Worm (Caenorhabditis elegans) whole organism, L1 larva: ENCODE data around the gene nhr-253.

Experiments
- C34B4.2 ChIP-seq: sonication (generic microtip); optimal IDR thresholded peaks from 2 replicates; lab custom pipeline; 2017; ENCODE audit warnings: mild to moderate bottlenecking, missing genetic modification characterization, missing compliant biosample characterization
- Y116A8C.19 ChIP-seq: sonication (generic microtip); optimal IDR thresholded peaks from 2 replicates; lab custom pipeline; 2016; ENCODE audit warnings: missing compliant biosample characterization, missing genetic modification characterization, borderline replicate concordance
- alr-1 ChIP-seq: fragments of 200-800 bp; sonication (Bioruptor generic); optimal IDR thresholded peaks from 2 replicates; lab custom pipeline; 2018; ENCODE audit warnings: borderline replicate concordance, mild to moderate bottlenecking, missing genetic modification characterization, missing compliant biosample characterization
- aly-2 ChIP-seq: fragments of 150-350 bp; optimal IDR thresholded peaks from 2 replicates; lab custom pipeline; 2014; ENCODE audit warnings: missing biosample characterization, missing genetic modification characterization
- ama-1 ChIP-seq: fragments of 150-350 bp; optimal IDR thresholded peaks from 2 replicates; lab custom pipeline; 2014
- blmp-1 ChIP-seq: fragments of 150-350 bp; optimal IDR thresholded peaks from 2 replicates; lab custom pipeline; 2014; ENCODE audit warnings: missing biosample characterization, missing genetic modification characterization
- ceh-82 ChIP-seq, 3 experiments: fragments of 150-350 bp in 1 of 3; sonication (generic microtip) in 2 of 3; optimal IDR thresholded peaks; 2 replicates each; lab custom pipeline; 2014 to 2017; ENCODE audit warnings: missing biosample characterization in 3 of 3, missing genetic modification characterization in 3 of 3
- ceh-90 ChIP-seq: sonication (generic microtip); optimal IDR thresholded peaks from 2 replicates; lab custom pipeline; 2016; ENCODE audit warnings: missing genetic modification characterization, missing compliant biosample characterization
- ces-1 ChIP-seq: fragments of 150-350 bp; optimal IDR thresholded peaks from 2 replicates; lab custom pipeline; 2014; ENCODE audit warnings: missing biosample characterization, missing genetic modification reagents, missing genetic modification characterization
- dpl-1 ChIP-seq, 3 experiments: fragments of 150-350 bp in 2 of 3; sonication (generic microtip) in 1 of 3; optimal IDR thresholded peaks; 2 replicates each; lab custom pipeline; 2014 to 2017; ENCODE audit warnings: missing biosample characterization in 3 of 3, missing genetic modification characterization in 3 of 3, missing genetic modification reagents in 3 of 3
- efl-1 ChIP-seq, 4 experiments: fragments of 150-350 bp; optimal IDR thresholded peaks in 3 of 4; peaks in 1 of 4; 1 replicate in 1 of 4; 2 replicates in 3 of 4; lab custom pipeline; 2014; ENCODE audit warnings: missing biosample characterization in 2 of 4, missing genetic modification characterization in 2 of 4, missing genetic modification reagents in 2 of 4
- elt-3 ChIP-seq, 6 experiments: fragments of 150-350 bp in 1 of 6; sonication (generic microtip); optimal IDR thresholded peaks; 2 replicates each; lab custom pipeline; 2017 to 2018; ENCODE audit warnings: missing biosample characterization in 6 of 6, missing genetic modification characterization in 6 of 6, inconsistent platforms in 1 of 6
- ets-5 ChIP-seq: fragments of 200-800 bp; sonication (Bioruptor generic); IDR thresholded peaks from 2 replicates; pipeline ENCODE4 v1.3.6; 2022; ENCODE audit warnings: missing genetic modification characterization, missing compliant biosample characterization
- fkh-10 ChIP-seq: sonication (generic microtip); optimal IDR thresholded peaks from 2 replicates; lab custom pipeline; 2017; ENCODE audit warnings: missing biosample characterization, missing genetic modification reagents, missing genetic modification characterization
- fkh-4 ChIP-seq: sonication (generic microtip); optimal IDR thresholded peaks from 2 replicates; lab custom pipeline; 2016; ENCODE audit warnings: missing compliant biosample characterization, missing genetic modification characterization, borderline replicate concordance
- fkh-8 ChIP-seq: sonication (generic microtip); optimal IDR thresholded peaks from 2 replicates; lab custom pipeline; 2016; ENCODE audit warnings: mild to moderate bottlenecking, missing genetic modification characterization, missing compliant biosample characterization
- fos-1 ChIP-seq: fragments of 150-350 bp; optimal IDR thresholded peaks from 2 replicates; lab custom pipeline; 2014; ENCODE audit warnings: missing biosample characterization, missing genetic modification characterization
- hlh-17 ChIP-seq: fragments of 200-800 bp; sonication (Bioruptor generic); optimal IDR thresholded peaks from 2 replicates; lab custom pipeline; 2018; ENCODE audit warnings: missing genetic modification characterization, mild to moderate bottlenecking, missing compliant biosample characterization, moderate library complexity, borderline replicate concordance
- hlh-4 ChIP-seq: sonication (generic microtip); optimal IDR thresholded peaks from 2 replicates; lab custom pipeline; 2016; ENCODE audit warnings: mild to moderate bottlenecking, missing genetic modification characterization, missing compliant biosample characterization
- hpl-2 ChIP-seq: fragments of 150-350 bp; optimal IDR thresholded peaks from 2 replicates; lab custom pipeline; 2014; ENCODE audit warnings: missing biosample characterization, missing genetic modification reagents, missing genetic modification characterization
- irx-1 ChIP-seq: sonication (generic microtip); optimal IDR thresholded peaks from 2 replicates; lab custom pipeline; 2016; ENCODE audit warnings: missing genetic modification characterization, missing compliant biosample characterization
- jun-1 ChIP-seq: fragments of 150-350 bp; optimal IDR thresholded peaks from 2 replicates; lab custom pipeline; 2014; ENCODE audit warnings: missing biosample characterization, missing genetic modification reagents, missing genetic modification characterization
- lin-13 ChIP-seq: fragments of 150-350 bp; optimal IDR thresholded peaks from 2 replicates; lab custom pipeline; 2014; ENCODE audit warnings: missing biosample characterization, missing genetic modification reagents, missing genetic modification characterization
- lin-14 ChIP-seq: fragments of 200-800 bp; sonication (Bioruptor generic); optimal IDR thresholded peaks from 2 replicates; lab custom pipeline; 2018; ENCODE audit warnings: mild to moderate bottlenecking, missing genetic modification characterization, moderate library complexity, missing compliant biosample characterization
- lin-39 ChIP-seq: fragments of 150-350 bp; optimal IDR thresholded peaks from 2 replicates; lab custom pipeline; 2014; ENCODE audit warnings: missing biosample characterization, missing genetic modification reagents, missing genetic modification characterization
- lir-3 ChIP-seq: sonication (generic microtip); optimal IDR thresholded peaks from 2 replicates; lab custom pipeline; 2016; ENCODE audit warnings: mild to moderate bottlenecking, missing genetic modification characterization, moderate library complexity, missing compliant biosample characterization; ENCODE audit not compliant: poor library complexity
- lsy-2 ChIP-seq, 2 experiments: fragments of 150-350 bp; optimal IDR thresholded peaks; 2 replicates each; lab custom pipeline; 2014; ENCODE audit warnings: missing biosample characterization in 2 of 2, missing genetic modification characterization in 2 of 2
- mab-9 ChIP-seq: fragments of 200-800 bp; sonication (Bioruptor generic); IDR thresholded peaks from 2 replicates; pipeline ENCODE4 v1.3.6; 2022; ENCODE audit warnings: missing genetic modification reagents, missing genetic modification characterization, missing compliant biosample characterization
- mef-2 ChIP-seq: fragments of 150-350 bp; optimal IDR thresholded peaks from 2 replicates; lab custom pipeline; 2014; ENCODE audit warnings: missing biosample characterization, missing genetic modification characterization
- mep-1 ChIP-seq: fragments of 150-350 bp; optimal IDR thresholded peaks from 2 replicates; lab custom pipeline; 2014; ENCODE audit warnings: missing biosample characterization, missing genetic modification characterization
- nhr-11 ChIP-seq: fragments of 150-350 bp; optimal IDR thresholded peaks from 2 replicates; lab custom pipeline; 2014; ENCODE audit warnings: missing biosample characterization, missing genetic modification characterization
- nhr-20 ChIP-seq: sonication (generic microtip); optimal IDR thresholded peaks from 2 replicates; lab custom pipeline; 2016; ENCODE audit warnings: mild to moderate bottlenecking, missing genetic modification characterization, missing compliant biosample characterization
- nhr-47 ChIP-seq: sonication (generic microtip); optimal IDR thresholded peaks from 2 replicates; lab custom pipeline; 2016; ENCODE audit warnings: mild to moderate bottlenecking, missing genetic modification characterization, moderate library complexity, missing compliant biosample characterization
- nhr-71 ChIP-seq: sonication (generic microtip); optimal IDR thresholded peaks from 2 replicates; lab custom pipeline; 2016; ENCODE audit warnings: mild to moderate bottlenecking, missing genetic modification characterization, moderate library complexity, missing compliant biosample characterization
- nhr-77 ChIP-seq: fragments of 150-350 bp; optimal IDR thresholded peaks from 2 replicates; lab custom pipeline; 2014; ENCODE audit warnings: missing biosample characterization, missing genetic modification characterization
- nhr-85 ChIP-seq: sonication (generic microtip); peaks from one replicate; lab custom pipeline; 2016; ENCODE audit warnings: missing genetic modification characterization, inconsistent platforms, missing compliant biosample characterization
- nhr-90 ChIP-seq: sonication (generic microtip); optimal IDR thresholded peaks from 2 replicates; lab custom pipeline; 2016; ENCODE audit warnings: mild to moderate bottlenecking, missing genetic modification characterization, missing compliant biosample characterization; ENCODE audit not compliant: poor library complexity
- pag-3 ChIP-seq: sonication (generic microtip); optimal IDR thresholded peaks from 2 replicates; lab custom pipeline; 2017; ENCODE audit warnings: missing genetic modification characterization, mild to moderate bottlenecking, missing compliant biosample characterization, antibody characterized with exemption, borderline replicate concordance; ENCODE audit not compliant: insufficient read depth
- pax-3 ChIP-seq: fragments of 200-800 bp; sonication (Bioruptor generic); optimal IDR thresholded peaks from 2 replicates; lab custom pipeline; 2018; ENCODE audit warnings: mild to moderate bottlenecking, missing genetic modification characterization, moderate library complexity, missing compliant biosample characterization
- rnt-1 ChIP-seq: sonication (generic microtip); optimal IDR thresholded peaks from 2 replicates; lab custom pipeline; 2016; ENCODE audit warnings: mild to moderate bottlenecking, missing genetic modification characterization, moderate library complexity, missing compliant biosample characterization
- snu-23 ChIP-seq: sonication (generic microtip); optimal IDR thresholded peaks from 2 replicates; lab custom pipeline; 2016; ENCODE audit warnings: missing genetic modification characterization, missing compliant biosample characterization
- tbx-2 ChIP-seq: sonication (generic microtip); optimal IDR thresholded peaks from 2 replicates; lab custom pipeline; 2016; ENCODE audit warnings: missing genetic modification characterization, missing compliant biosample characterization
- tlp-1 ChIP-seq: fragments of 150-350 bp; optimal IDR thresholded peaks from 2 replicates; lab custom pipeline; 2014; ENCODE audit warnings: missing biosample characterization, missing genetic modification characterization
- unc-30 ChIP-seq: sonication (generic microtip); optimal IDR thresholded peaks from 2 replicates; lab custom pipeline; 2017; ENCODE audit warnings: missing biosample characterization, missing genetic modification characterization
- unc-62 ChIP-seq: fragments of 150-350 bp; optimal IDR thresholded peaks from 2 replicates; lab custom pipeline; 2014; ENCODE audit warnings: missing biosample characterization, missing genetic modification reagents, missing genetic modification characterization
- unc-86 ChIP-seq: sonication (generic microtip); optimal IDR thresholded peaks from 2 replicates; lab custom pipeline; 2016; ENCODE audit warnings: missing genetic modification characterization, missing compliant biosample characterization
- vab-15 ChIP-seq: sonication (generic microtip); optimal IDR thresholded peaks from 2 replicates; lab custom pipeline; 2017; ENCODE audit warnings: missing genotype, mild to moderate bottlenecking, missing genetic modification characterization, missing compliant biosample characterization
- xbp-1 ChIP-seq: sonication (generic microtip); optimal IDR thresholded peaks from 2 replicates; lab custom pipeline; 2016; ENCODE audit warnings: missing genetic modification characterization, missing compliant biosample characterization
- zag-1 ChIP-seq: fragments of 150-350 bp; optimal IDR thresholded peaks from 2 replicates; lab custom pipeline; 2014; ENCODE audit warnings: missing biosample characterization, missing genetic modification characterization
- ztf-11 ChIP-seq, 2 experiments: sonication (generic microtip); optimal IDR thresholded peaks; 2 replicates each; lab custom pipeline; 2016 to 2017; ENCODE audit warnings: missing genetic modification characterization in 2 of 2, missing biosample characterization in 1 of 2, missing compliant biosample characterization in 1 of 2
- ztf-4 ChIP-seq: fragments of 150-350 bp; optimal IDR thresholded peaks from 2 replicates; lab custom pipeline; 2014; ENCODE audit warnings: missing biosample characterization, missing genetic modification characterization

nhr-253 gene

ce11 chrV:403028-403427 is 6.6 kb downstream of the nhr-253 start, which contains the start of gene srh-62:
srh-62 (minus strand) TSS chrV:403128.
- TF ChIP-seq hlh-17 (GFP tag; lab: Kevin White, UChicago) (no peak), unc-30 (tag; lab: Kevin White, UChicago) (no peak), lsy-2 (tag; optimal IDR thresholded peaks at IDR 0.05; lab: Kevin White, UChicago) (no peak), fkh-10 (GFP tag; lab: Kevin White, UChicago) (no peak), fos-1 (tag; lab: Kevin White, UChicago) (no peak), unc-86 (tag; lab: Kevin White, UChicago) (no peak), ama-1 (lab: Kevin White, UChicago) (no peak), unc-62 (GFP tag; lab: Kevin White, UChicago) (no peak)

DNA sequence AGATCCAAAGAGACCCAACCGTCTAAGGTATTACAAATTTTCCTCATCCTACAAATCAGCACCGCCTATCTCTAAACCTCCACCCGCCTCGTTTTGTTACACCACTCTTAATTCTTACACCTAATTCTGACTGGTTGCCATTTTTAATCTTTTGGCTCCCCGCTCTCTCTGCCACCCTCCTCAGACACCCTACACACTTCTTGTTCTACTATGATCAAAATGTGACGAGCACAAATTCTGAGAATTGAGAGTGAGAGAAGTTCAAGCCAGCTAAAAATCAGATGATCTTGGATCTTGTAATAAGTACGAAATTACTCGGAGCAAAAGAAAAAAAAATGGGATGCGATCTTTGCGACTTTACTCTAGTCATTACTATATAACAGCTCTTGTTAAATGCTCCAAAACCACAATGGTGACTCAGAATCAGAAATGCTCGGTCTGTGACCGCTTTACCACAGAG is 7.8 kb downstream of the nhr-253 start, which contains the start of gene nhr-252:
Gene nhr-252, plus strand, starts transcription at position 410 of the 460 bp plus-strand sequence.
- TF ChIP-seq tbx-2 (tag; lab: Kevin White, UChicago) = no peak
- TF ChIP-seq jun-1 (tag; lab: Kevin White, UChicago) = no peak
- no peak for TF ChIP-seq irx-1 (tag; lab: Kevin White, UChicago)
- TF ChIP-seq blmp-1 (tag; lab: Kevin White, UChicago) = no peak
- no peak for TF ChIP-seq lin-13 (GFP tag; lab: Kevin White, UChicago)
- TF ChIP-seq ceh-82 (tag; optimal IDR thresholded peaks at IDR 0.05; lab: Kevin White, UChicago) = no peak
- TF ChIP-seq mab-9 (GFP tag; lab: Robert Waterston, UW) = no peak
- TF ChIP-seq ztf-11 (tag; optimal IDR thresholded peaks at IDR 0.05; lab: Kevin White, UChicago) = no peak
- no peak for TF ChIP-seq lin-14 (GFP tag; lab: Kevin White, UChicago)
- no peak for TF ChIP-seq Y116A8C.19 (tag; lab: Kevin White, UChicago)
- no peak for TF ChIP-seq fkh-4
- peak; percentile 69 for TF ChIP-seq pax-3 (tag; lab: Kevin White, UChicago)
- TF ChIP-seq efl-1 (optimal IDR thresholded peaks at IDR 0.05; lab: Kevin White, UChicago) = no peak
- peak in 1 of 2 experiments; percentile 83 for TF ChIP-seq efl-1 (GFP tag; optimal IDR thresholded peaks at IDR 0.05 in 1 of 2; lab: Kevin White, UChicago)
- TF ChIP-seq snu-23 (GFP tag; lab: Kevin White, UChicago) = no peak
- TF ChIP-seq nhr-11 (tag; lab: Kevin White, UChicago) = no peak
- no peak for TF ChIP-seq hlh-17 (GFP tag; lab: Kevin White, UChicago)
- TF ChIP-seq ces-1 (GFP tag; lab: Kevin White, UChicago) = no peak
- no peak for TF ChIP-seq lir-3 (tag; lab: Kevin White, UChicago)
- no peak for TF ChIP-seq mep-1 (tag; lab: Kevin White, UChicago)
- TF ChIP-seq ztf-4 (tag; lab: Kevin White, UChicago) = no peak
- no peak for TF ChIP-seq hpl-2
- TF ChIP-seq nhr-47 (tag; lab: Kevin White, UChicago) = peak; percentile 70
- TF ChIP-seq aly-2 = no peak
- TF ChIP-seq pag-3 (tag; lab: Kevin White, UChicago) = no peak
- TF ChIP-seq xbp-1 = no peak
- no peak for TF ChIP-seq alr-1
- peak; percentile 63 for TF ChIP-seq nhr-20 (tag; lab: Kevin White, UChicago)
- TF ChIP-seq fkh-8 (tag; lab: Kevin White, UChicago) = peak; percentile 90
- no peak for TF ChIP-seq hlh-4 (tag; lab: Kevin White, UChicago)
- no peak for TF ChIP-seq nhr-85
- TF ChIP-seq ets-5 = no peak
- no peak for TF ChIP-seq tlp-1 (tag; lab: Kevin White, UChicago)
- no peak for TF ChIP-seq elt-3 (tag; optimal IDR thresholded peaks at IDR 0.05; lab: Kevin White, UChicago)
- no peak for TF ChIP-seq nhr-90 (tag; lab: Kevin White, UChicago)
- TF ChIP-seq rnt-1 (tag; lab: Kevin White, UChicago) = no peak
- TF ChIP-seq ceh-90 (tag; lab: Kevin White, UChicago) = no peak
- TF ChIP-seq lin-39 (tag; lab: Kevin White, UChicago) = no peak
- no peak for TF ChIP-seq mef-2 (tag; lab: Kevin White, UChicago)
- no peak for TF ChIP-seq C34B4.2 (tag; lab: Kevin White, UChicago)
- TF ChIP-seq vab-15 (tag; lab: Kevin White, UChicago) = no peak
- TF ChIP-seq dpl-1 (GFP tag; optimal IDR thresholded peaks at IDR 0.05; lab: Kevin White, UChicago) = no peak
- no peak for TF ChIP-seq zag-1 (tag; lab: Kevin White, UChicago)
- no peak for TF ChIP-seq nhr-71 (tag; lab: Kevin White, UChicago)
- no peak for TF ChIP-seq nhr-77 (tag; lab: Kevin White, UChicago)
